Fruit fly (Drosophila melanogaster): ENCODE results near the gene CG9981.

CG9981 gene

DNA sequence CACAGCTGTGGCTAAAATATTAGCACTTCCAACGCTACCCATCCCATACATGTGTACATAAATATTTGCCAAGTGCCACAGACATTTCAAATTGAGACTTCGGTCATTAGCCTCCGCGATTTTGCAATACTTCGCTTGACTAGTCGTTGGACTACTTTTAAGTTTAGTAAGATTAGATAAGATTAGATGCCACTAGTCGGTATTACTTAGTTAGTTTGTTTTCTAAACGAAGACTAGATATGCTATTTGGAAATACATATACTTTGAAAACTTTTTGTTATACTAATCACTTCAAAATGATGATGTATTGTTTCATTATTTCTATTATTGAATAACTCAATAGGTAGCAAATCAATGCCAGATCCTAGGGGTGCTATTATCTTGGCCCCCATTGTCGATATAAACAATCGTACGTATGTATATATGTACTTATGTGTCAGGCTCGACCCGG is 19.0 kb downstream of the CG9981 start (continued):
- TF ChIP-seq Dip3 (GFP tag; optimal IDR thresholded peaks at IDR 0.05) (peak; percentile 37), abd-A (tag; optimal IDR thresholded peaks at IDR 0.05) (no peak), CG12744 (GFP tag; optimal IDR thresholded peaks at IDR 0.05) (peak; percentile 14), CG3838 (GFP tag; optimal IDR thresholded peaks at IDR 0.05) (no peak), Dip2 (GFP tag; IDR thresholded peaks at IDR 0.05) (no peak), CG17361 (GFP tag; IDR thresholded peaks at IDR 0.05) (peak; percentile 52; the same call in 1 of the 3 replicates), tll (GFP tag; optimal IDR thresholded peaks at IDR 0.05) (no peak), CG9727 (GFP tag; optimal IDR thresholded peaks at IDR 0.05) (peak; percentile 44), gcm (GFP tag; optimal IDR thresholded peaks at IDR 0.05) (peak; percentile 18), psq (GFP tag; optimal IDR thresholded peaks at IDR 0.05) (no peak), CG31365 (tag; optimal IDR thresholded peaks at IDR 0.05) (peak; percentile 3), slbo (GFP tag; IDR thresholded peaks at IDR 0.05) (peak; percentile 47; the same call in 1 of the 2 replicates), NFAT (GFP tag; IDR thresholded peaks at IDR 0.05) (no peak), tgo (GFP tag; IDR thresholded peaks at IDR 0.05) (0 out of 3 replicates have a peak, but pooled peaks have one; percentile 33), fd64A (GFP tag; optimal IDR thresholded peaks at IDR 0.05) (no peak), CG1603 (tag; optimal IDR thresholded peaks at IDR 0.05) (no peak), gro (GFP tag; optimal IDR thresholded peaks at IDR 0.05) (peak; percentile 45), Sry-δ (GFP tag; optimal IDR thresholded peaks at IDR 0.05) (no peak), Hand (GFP tag; optimal IDR thresholded peaks at IDR 0.05) (peak; percentile 42), zfh1 (GFP tag; IDR thresholded peaks at IDR 0.05) (no peak), ems (GFP tag; optimal IDR thresholded peaks at IDR 0.05) (peak; percentile 1), pros (GFP tag; optimal IDR thresholded peaks at IDR 0.05) (no peak), oc (tag; optimal IDR thresholded peaks at IDR 0.05) (no peak), Hr78 (GFP tag; optimal IDR thresholded peaks at IDR 0.05) (peak in 1 of 2 experiments; percentile 5), CG18476 (GFP tag; optimal IDR thresholded peaks at IDR 0.05) (no peak), CG6765 (GFP tag; optimal IDR thresholded peaks at IDR 0.05) (peak; percentile 67), CG9437 (GFP tag; optimal IDR thresholded peaks at IDR 0.05) (peak; percentile 28), CG11560 (tag; IDR thresholded peaks at IDR 0.05) (no peak), shn (GFP tag; optimal IDR thresholded peaks at IDR 0.05) (no peak), CG6854 (GFP tag; optimal IDR thresholded peaks at IDR 0.05) (peak; percentile 25), Stat92E (GFP tag; optimal IDR thresholded peaks at IDR 0.05) (no peak), dmrt99B (tag; optimal IDR thresholded peaks at IDR 0.05) (peak; percentile 56), GATAe (GFP tag; conservative IDR thresholded peaks at IDR 0.05) (no peak), ftz-f1 (GFP tag; optimal IDR thresholded peaks at IDR 0.05) (no peak), Sox100B (GFP tag; optimal IDR thresholded peaks at IDR 0.05) (peak; percentile 35), p53 (GFP tag; optimal IDR thresholded peaks at IDR 0.05) (no peak), hth (optimal IDR thresholded peaks at IDR 0.05) (no peak), sug (tag; optimal IDR thresholded peaks at IDR 0.05) (peak; percentile 25), nerfin-2 (GFP tag; IDR thresholded peaks at IDR 0.05; ENCODE audit: partially characterized antibody) (no peak), Pdp1 (GFP tag; optimal IDR thresholded peaks at IDR 0.05) (no peak), CG8290 (GFP tag; optimal IDR thresholded peaks at IDR 0.05) (no peak), CG8290 (tag; optimal IDR thresholded peaks at IDR 0.05) (no peak), cg (GFP tag; optimal IDR thresholded peaks at IDR 0.05) (no peak), hkb (optimal IDR thresholded peaks at IDR 0.05) (no peak), hkb (GFP tag; IDR thresholded peaks at IDR 0.05) (no peak), CG17802 (tag; optimal IDR thresholded peaks at IDR 0.05) (no peak), CG9932 (GFP tag; IDR thresholded peaks at IDR 0.05) (peak; percentile 50), ash1 (GFP tag; optimal IDR thresholded peaks at IDR 0.05) (no peak), CG1602 (GFP tag; optimal IDR thresholded peaks at IDR 0.05) (no peak), CG4360 (GFP tag; IDR thresholded peaks at IDR 0.05) (no peak), Side (GFP tag; optimal IDR thresholded peaks at IDR 0.05) (no peak), rib (GFP tag; IDR thresholded peaks at IDR 0.05) (no peak)
